Worm (Caenorhabditis elegans) whole organism, L2 larva: ENCODE results near the gene F55F1.2.
A peak's percentile ranks its signal among the peaks of the same experiment; 100 is the strongest.

ENCODE experiments used
- C34F6.9 ChIP-seq: fragments of 150-350 bp; optimal IDR thresholded peaks from 2 replicates; lab custom pipeline; 2014; ENCODE audit warnings: missing biosample characterization, missing genetic modification characterization
- F13H6.1 ChIP-seq: sonication (generic microtip); optimal IDR thresholded peaks from 2 replicates; lab custom pipeline; 2016; ENCODE audit warnings: missing genetic modification characterization, missing compliant biosample characterization
- R02D3.7 ChIP-seq: fragments of 150-350 bp; optimal IDR thresholded peaks from 2 replicates; lab custom pipeline; 2014; ENCODE audit warnings: missing biosample characterization, missing genetic modification characterization
- ZK546.5 ChIP-seq: sonication (generic microtip); optimal IDR thresholded peaks from 2 replicates; lab custom pipeline; 2017; ENCODE audit warnings: missing biosample characterization, missing genetic modification characterization
- alr-1 ChIP-seq: fragments of 150-350 bp; optimal IDR thresholded peaks from 2 replicates; lab custom pipeline; 2014; ENCODE audit warnings: missing biosample characterization, missing genetic modification characterization
- ama-1 ChIP-seq: fragments of 150-350 bp; optimal IDR thresholded peaks from 2 replicates; lab custom pipeline; 2018; ENCODE audit warnings: inconsistent platforms
- blmp-1 ChIP-seq: sonication (generic microtip); optimal IDR thresholded peaks from 2 replicates; lab custom pipeline; 2017; ENCODE audit warnings: missing genetic modification characterization, mild to moderate bottlenecking, missing compliant biosample characterization, antibody characterized with exemption, moderate library complexity; ENCODE audit not compliant: insufficient read depth
- ceh-16 ChIP-seq: fragments of 150-350 bp; optimal IDR thresholded peaks from 2 replicates; lab custom pipeline; 2014; ENCODE audit warnings: missing biosample characterization, missing genetic modification characterization
- ceh-82 ChIP-seq: fragments of 150-350 bp; optimal IDR thresholded peaks from 2 replicates; lab custom pipeline; 2014; ENCODE audit warnings: missing biosample characterization, missing genetic modification characterization
- crh-2 ChIP-seq: sonication (generic microtip); optimal IDR thresholded peaks from 2 replicates; lab custom pipeline; 2017; ENCODE audit warnings: missing biosample characterization, missing genetic modification characterization
- dmd-4 ChIP-seq: sonication (generic microtip); optimal IDR thresholded peaks from 2 replicates; lab custom pipeline; 2017; ENCODE audit warnings: missing biosample characterization, missing genetic modification characterization
- egl-27 ChIP-seq: sonication (generic microtip); optimal IDR thresholded peaks from 3 replicates; lab custom pipeline; 2017; ENCODE audit warnings: missing biosample characterization, missing genetic modification reagents, missing genetic modification characterization
- elt-1 ChIP-seq: fragments of 150-350 bp; optimal IDR thresholded peaks from 2 replicates; lab custom pipeline; 2014; ENCODE audit warnings: missing biosample characterization, missing genetic modification characterization
- gmeb-1 ChIP-seq: fragments of 150-350 bp; optimal IDR thresholded peaks from 2 replicates; lab custom pipeline; 2014; ENCODE audit warnings: missing biosample characterization, missing genetic modification characterization
- lin-11 ChIP-seq: fragments of 150-350 bp; sonication (generic microtip); optimal IDR thresholded peaks from 2 replicates; lab custom pipeline; 2014; ENCODE audit warnings: missing biosample characterization, missing genetic modification characterization, inconsistent platforms, mixed read lengths
- lin-13 ChIP-seq: fragments of 150-350 bp; optimal IDR thresholded peaks from 2 replicates; lab custom pipeline; 2014; ENCODE audit warnings: missing biosample characterization, missing genetic modification reagents, missing genetic modification characterization
- lsy-2 ChIP-seq, 2 experiments: fragments of 150-350 bp in 1 of 2; sonication (generic microtip) in 1 of 2; optimal IDR thresholded peaks; 2 replicates each; lab custom pipeline; 2014 to 2017; ENCODE audit warnings: missing biosample characterization in 2 of 2, missing genetic modification characterization in 2 of 2
- mbf-1 ChIP-seq: sonication (generic microtip); optimal IDR thresholded peaks from 2 replicates; lab custom pipeline; 2017; ENCODE audit warnings: missing biosample characterization, missing genetic modification characterization
- nhr-10 ChIP-seq: sonication (generic microtip); optimal IDR thresholded peaks from 2 replicates; lab custom pipeline; 2017; ENCODE audit warnings: missing biosample characterization, missing genetic modification characterization
- nhr-11 ChIP-seq: fragments of 150-350 bp; optimal IDR thresholded peaks from 2 replicates; lab custom pipeline; 2014; ENCODE audit warnings: missing biosample characterization, missing genetic modification characterization
- nhr-12 ChIP-seq: fragments of 150-350 bp; optimal IDR thresholded peaks from 2 replicates; lab custom pipeline; 2014; ENCODE audit warnings: missing biosample characterization, missing genetic modification characterization
- nhr-129 ChIP-seq: fragments of 150-350 bp; optimal IDR thresholded peaks from 2 replicates; lab custom pipeline; 2014; ENCODE audit warnings: missing biosample characterization, missing genetic modification characterization
- nhr-21 ChIP-seq: fragments of 150-350 bp; optimal IDR thresholded peaks from 2 replicates; lab custom pipeline; 2014; ENCODE audit warnings: missing biosample characterization, missing genetic modification characterization
- nhr-23 ChIP-seq: fragments of 150-350 bp; optimal IDR thresholded peaks from 2 replicates; lab custom pipeline; 2014; ENCODE audit warnings: missing biosample characterization, missing genetic modification reagents, missing genetic modification characterization
- nhr-237 ChIP-seq: fragments of 150-350 bp; optimal IDR thresholded peaks from 2 replicates; lab custom pipeline; 2014; ENCODE audit warnings: missing biosample characterization, missing genetic modification characterization
- nhr-25 ChIP-seq: fragments of 150-350 bp; sonication (generic microtip); optimal IDR thresholded peaks from 3 replicates; lab custom pipeline; 2014; ENCODE audit warnings: missing biosample characterization, missing genetic modification characterization
- nhr-77 ChIP-seq: fragments of 150-350 bp; optimal IDR thresholded peaks from 2 replicates; lab custom pipeline; 2014; ENCODE audit warnings: missing biosample characterization, missing genetic modification characterization
- peb-1 ChIP-seq: fragments of 150-350 bp; optimal IDR thresholded peaks from 2 replicates; lab custom pipeline; 2014; ENCODE audit warnings: missing biosample characterization, missing genetic modification characterization
- sem-4 ChIP-seq: fragments of 150-350 bp; optimal IDR thresholded peaks from 2 replicates; lab custom pipeline; 2014; ENCODE audit warnings: missing biosample characterization, missing genetic modification reagents, missing genetic modification characterization
- skn-1 ChIP-seq: sonication (generic microtip); optimal IDR thresholded peaks from 2 replicates; lab custom pipeline; 2017; ENCODE audit warnings: missing biosample characterization, missing genetic modification characterization
- sma-3 ChIP-seq: sonication (generic microtip); optimal IDR thresholded peaks from 2 replicates; lab custom pipeline; 2016; ENCODE audit warnings: missing genetic modification reagents, missing genetic modification characterization, missing compliant biosample characterization
- sma-9 ChIP-seq, 2 experiments: fragments of 150-350 bp in 1 of 2; sonication (generic microtip) in 1 of 2; optimal IDR thresholded peaks; 2 replicates each; lab custom pipeline; 2014 to 2016; ENCODE audit warnings: missing genetic modification characterization in 2 of 2, mild to moderate bottlenecking in 1 of 2, missing biosample characterization in 1 of 2, missing compliant biosample characterization in 1 of 2, missing genetic modification reagents in 1 of 2, moderate library complexity in 1 of 2
- snpc-4 ChIP-seq: fragments of 150-350 bp; optimal IDR thresholded peaks from 2 replicates; lab custom pipeline; 2014; ENCODE audit warnings: missing biosample characterization, missing genetic modification characterization
- unc-39 ChIP-seq: fragments of 150-350 bp; optimal IDR thresholded peaks from 2 replicates; lab custom pipeline; 2014; ENCODE audit warnings: missing biosample characterization, missing genetic modification characterization
- zag-1 ChIP-seq: fragments of 150-350 bp; optimal IDR thresholded peaks from 2 replicates; lab custom pipeline; 2014; ENCODE audit warnings: missing biosample characterization, missing genetic modification characterization
- ztf-11 ChIP-seq: sonication (generic microtip); optimal IDR thresholded peaks from 2 replicates; lab custom pipeline; 2017; ENCODE audit warnings: missing biosample characterization, missing genetic modification characterization

Gene F55F1.2

DNA sequence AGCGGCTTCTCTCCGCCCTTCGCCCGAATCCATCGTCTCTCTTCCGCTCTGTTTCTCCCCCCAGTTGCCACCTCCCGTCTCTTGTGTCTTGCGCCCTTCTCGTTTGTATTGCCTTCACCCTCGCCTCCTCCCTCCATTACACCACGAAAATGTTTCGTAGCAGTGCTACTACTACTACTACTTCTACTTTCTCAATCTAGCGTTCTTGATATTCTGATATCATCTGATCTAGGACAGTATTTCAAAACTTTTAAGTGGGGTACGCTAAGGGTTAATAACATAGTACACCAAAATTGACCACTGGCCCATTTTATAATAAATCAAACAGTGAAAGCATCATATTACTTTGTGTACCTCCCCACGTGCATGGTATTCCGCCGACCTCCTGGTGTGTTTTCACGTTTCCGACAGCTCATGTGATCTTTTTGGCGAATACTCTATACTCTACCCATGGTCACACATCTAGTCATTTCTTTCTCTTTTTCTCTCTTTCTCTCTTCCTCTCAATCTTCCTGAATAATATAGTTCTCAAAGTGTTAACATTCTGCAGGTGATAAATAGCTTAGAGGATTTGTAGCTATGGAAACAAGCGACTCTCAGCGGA is 32.8 kb upstream of the F55F1.2 start, which contains the start of gene C14A11.2:
Gene C14A11.2, plus strand, starts transcription at position 551 of the 604 bp plus-strand sequence.
- TF ChIP-seq lin-13 (GFP tag; lab: Kevin White, UChicago) (no peak), lin-11 (no peak), alr-1 (tag; lab: Kevin White, UChicago) (no peak), ztf-11 (tag; lab: Kevin White, UChicago) (no peak), nhr-237 (tag; lab: Kevin White, UChicago) (no peak), egl-27 (tag; lab: Kevin White, UChicago) (no peak), nhr-129 (tag; lab: Kevin White, UChicago) (peak; percentile 93), crh-2 (tag; lab: Kevin White, UChicago) (no peak), ceh-82 (tag; lab: Kevin White, UChicago) (no peak), sma-9 (GFP tag; optimal IDR thresholded peaks at IDR 0.05; lab: Kevin White, UChicago) (peak; percentile 13), sma-9 (tag; optimal IDR thresholded peaks at IDR 0.05; lab: Kevin White, UChicago) (no peak), nhr-25 (tag; lab: Kevin White, UChicago) (peak; percentile 42), ceh-16 (no peak), F13H6.1 (tag; lab: Kevin White, UChicago) (no peak), skn-1 (no peak), nhr-12 (tag; lab: Kevin White, UChicago) (no peak), blmp-1 (tag; lab: Kevin White, UChicago) (no peak), nhr-10 (tag; lab: Kevin White, UChicago) (no peak), nhr-23 (tag; lab: Kevin White, UChicago) (no peak), peb-1 (tag; lab: Kevin White, UChicago) (no peak), nhr-21 (tag; lab: Kevin White, UChicago) (no peak), zag-1 (tag; lab: Kevin White, UChicago) (no peak), gmeb-1 (tag; lab: Kevin White, UChicago) (no peak), nhr-11 (no peak), dmd-4 (tag; lab: Kevin White, UChicago) (no peak), elt-1 (tag; lab: Kevin White, UChicago) (no peak), C34F6.9 (tag; lab: Kevin White, UChicago) (peak; percentile 56), lsy-2 (tag; optimal IDR thresholded peaks at IDR 0.05; lab: Kevin White, UChicago) (peak in 1 of 2 experiments; percentile 11)

ce11 chrX:2795054-2795453 is 25.2 kb upstream of the F55F1.2 start:
- TF ChIP-seq ama-1 (lab: Kevin White, UChicago) = no peak
- no peak for TF ChIP-seq ceh-16
- TF ChIP-seq sem-4 (tag; lab: Kevin White, UChicago) = no peak

- TF ChIP-seq sma-3 (GFP tag; lab: Kevin White, UChicago) (no peak), lin-11 (no peak), crh-2 (tag; lab: Kevin White, UChicago) (no peak), snpc-4 (tag; lab: Kevin White, UChicago) (no peak)
These were observed 24.5 kb upstream of the F55F1.2 start for ce11 chrX:2794324-2794723.

DNA sequence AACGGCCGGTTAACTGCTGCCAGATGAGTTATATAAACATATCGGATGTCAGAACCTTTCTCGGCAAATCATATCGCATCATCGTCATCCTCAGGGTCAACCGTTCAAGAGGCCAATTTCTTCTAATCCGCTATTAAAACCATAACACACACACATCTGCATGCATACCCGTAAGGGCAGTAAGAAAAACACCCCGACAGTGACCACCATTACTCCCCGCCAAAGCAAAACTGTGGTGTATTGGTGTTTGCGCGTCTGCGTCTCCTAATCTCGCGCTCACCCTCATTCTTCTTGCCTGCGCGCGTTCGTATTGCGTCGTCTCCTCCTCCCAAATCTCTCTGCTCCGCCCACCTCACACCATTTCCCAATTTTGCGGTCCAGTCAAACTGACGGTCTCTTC is 23.7 kb upstream of the F55F1.2 start:
- no peak for TF ChIP-seq R02D3.7 (tag; lab: Kevin White, UChicago)
- TF ChIP-seq lin-13 (GFP tag; lab: Kevin White, UChicago) = no peak
- TF ChIP-seq ZK546.5 (tag; lab: Kevin White, UChicago) = no peak
- TF ChIP-seq unc-39 (tag; lab: Kevin White, UChicago) = no peak
- TF ChIP-seq ama-1 (lab: Kevin White, UChicago) = no peak
- no peak for TF ChIP-seq ceh-16
- no peak for TF ChIP-seq blmp-1 (tag; lab: Kevin White, UChicago)
- TF ChIP-seq nhr-77 (tag; lab: Kevin White, UChicago) = no peak
- no peak for TF ChIP-seq nhr-23 (tag; lab: Kevin White, UChicago)
- no peak for TF ChIP-seq lin-11
- no peak for TF ChIP-seq alr-1 (tag; lab: Kevin White, UChicago)
- TF ChIP-seq F13H6.1 (tag; lab: Kevin White, UChicago) = no peak
- no peak for TF ChIP-seq gmeb-1 (tag; lab: Kevin White, UChicago)
- TF ChIP-seq sma-9 (GFP tag; optimal IDR thresholded peaks at IDR 0.05; lab: Kevin White, UChicago) = no peak
- TF ChIP-seq sma-9 (tag; optimal IDR thresholded peaks at IDR 0.05; lab: Kevin White, UChicago) = no peak
- no peak for TF ChIP-seq ztf-11 (tag; lab: Kevin White, UChicago)
- TF ChIP-seq mbf-1 (tag; lab: Kevin White, UChicago) = no peak
- TF ChIP-seq, all 48 proteins: peak for 0
